Fruit fly (Drosophila melanogaster): Measurements from ENCODE around the gene CG1677.

The CG1677 gene

DNA sequence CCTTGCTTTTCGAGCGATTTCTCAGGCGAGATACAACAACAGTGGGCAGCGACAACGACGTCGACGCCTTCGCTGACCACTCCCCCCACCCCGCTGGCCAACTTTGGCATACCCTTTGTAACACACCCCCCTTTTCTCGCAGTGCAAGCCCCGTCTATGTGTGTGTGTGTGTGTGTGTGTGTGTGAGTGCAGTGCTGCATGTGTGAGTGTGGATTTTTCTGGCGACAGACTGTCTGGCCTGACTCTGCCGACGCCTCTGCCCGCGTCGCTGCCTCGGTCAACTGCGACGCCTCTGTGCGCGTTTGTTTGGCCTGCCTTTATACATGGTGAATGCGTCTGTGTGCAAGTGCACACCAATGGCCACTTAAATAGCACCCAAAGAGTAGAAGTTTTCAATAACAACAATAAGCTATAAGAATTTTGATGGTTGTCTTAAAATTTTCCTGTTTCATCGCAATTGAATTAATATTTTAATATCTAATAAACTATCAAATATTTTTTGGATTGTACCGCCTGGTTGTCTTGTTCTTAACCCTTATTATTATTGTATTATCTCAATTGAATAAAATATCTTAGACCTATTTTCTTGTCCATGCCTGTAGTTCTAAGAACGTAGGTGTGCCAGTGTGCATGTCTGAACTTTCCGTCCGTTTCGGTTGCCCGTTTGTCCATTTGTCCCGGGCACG, 111.6 kb downstream of the CG1677 start (continued):
- TF ChIP-seq Taf1 (GFP tag; IDR thresholded peaks at IDR 0.05): peak; percentile 17; the same call in 1 of the 2 replicates
- no peak for TF ChIP-seq knrl (GFP tag; IDR thresholded peaks at IDR 0.05; ENCODE audit: partially characterized antibody)
- peak; percentile 33 for TF ChIP-seq tup (GFP tag; optimal IDR thresholded peaks at IDR 0.05)
- peak; percentile 90 for TF ChIP-seq CG13296 (GFP tag; optimal IDR thresholded peaks at IDR 0.05)
- peak; percentile 9 for TF ChIP-seq CG9797 (GFP tag; optimal IDR thresholded peaks at IDR 0.05)
- TF ChIP-seq crc (GFP tag; optimal IDR thresholded peaks at IDR 0.05): no peak
- TF ChIP-seq fd96Cb (tag; optimal IDR thresholded peaks at IDR 0.05): peak; percentile 94
- peak; percentile 85 for TF ChIP-seq CG17385 (GFP tag; optimal IDR thresholded peaks at IDR 0.05)
- TF ChIP-seq CG2875 (GFP tag; optimal IDR thresholded peaks at IDR 0.05): peak; percentile 89
- no peak for TF ChIP-seq Dip3 (GFP tag; optimal IDR thresholded peaks at IDR 0.05)
- peak in 1 of 3 experiments; percentile 97 for TF ChIP-seq lola (GFP tag; optimal IDR thresholded peaks at IDR 0.05)
- peak; percentile 93 for TF ChIP-seq CG17359 (tag; optimal IDR thresholded peaks at IDR 0.05)
- TF ChIP-seq gem (tag; optimal IDR thresholded peaks at IDR 0.05): peak; percentile 97
- TF ChIP-seq Max (GFP tag; optimal IDR thresholded peaks at IDR 0.05): peak; percentile 82
- TF ChIP-seq CG33213 (GFP tag; optimal IDR thresholded peaks at IDR 0.05): no peak
- peak; percentile 57 for TF ChIP-seq CTCF (GFP tag; optimal IDR thresholded peaks at IDR 0.05)
- TF ChIP-seq CG7839 (tag; optimal IDR thresholded peaks at IDR 0.05): peak; percentile 93
- peak; percentile 84 for TF ChIP-seq org-1 (GFP tag; optimal IDR thresholded peaks at IDR 0.05)
- no peak for TF ChIP-seq p53 (GFP tag; optimal IDR thresholded peaks at IDR 0.05)
- TF ChIP-seq oc (tag; optimal IDR thresholded peaks at IDR 0.05): peak; percentile 91
- TF ChIP-seq wdn (GFP tag; IDR thresholded peaks at IDR 0.05): no peak
- peak; percentile 65 for TF ChIP-seq Vsx1 (GFP tag; optimal IDR thresholded peaks at IDR 0.05)
- peak; percentile 2 to 56 for TF ChIP-seq chif (GFP tag; optimal IDR thresholded peaks at IDR 0.05)
- peak; percentile 40; the same call in 1 of the 2 replicates for TF ChIP-seq danr (GFP tag; IDR thresholded peaks at IDR 0.05)
- peak; percentile 92 for TF ChIP-seq CG9727 (GFP tag; optimal IDR thresholded peaks at IDR 0.05)
- no peak for TF ChIP-seq al (GFP tag; IDR thresholded peaks at IDR 0.05)
- TF ChIP-seq HmgZ (tag; optimal IDR thresholded peaks at IDR 0.05): peak; percentile 65
- TF ChIP-seq CG17361 (GFP tag; IDR thresholded peaks at IDR 0.05): peak; percentile 86
- no peak for TF ChIP-seq bbx (GFP tag; IDR thresholded peaks at IDR 0.05; ENCODE audit: partially characterized antibody)
- peak; percentile 71 for TF ChIP-seq sug (tag; optimal IDR thresholded peaks at IDR 0.05)
- peak; percentile 89 for TF ChIP-seq crol (GFP tag; IDR thresholded peaks at IDR 0.05)
- TF ChIP-seq CG31365 (tag; optimal IDR thresholded peaks at IDR 0.05): peak; percentile 48
- peak; percentile 79 for TF ChIP-seq CG8290 (GFP tag; optimal IDR thresholded peaks at IDR 0.05)
- TF ChIP-seq CG8290 (tag; optimal IDR thresholded peaks at IDR 0.05): peak in 1 of 2 experiments; percentile 80
- TF ChIP-seq tgo (GFP tag; IDR thresholded peaks at IDR 0.05): peak; percentile 78
- TF ChIP-seq bsh (GFP tag; optimal IDR thresholded peaks at IDR 0.05): peak; percentile 67 to 97
- peak; percentile 54 for TF ChIP-seq CG12155 (GFP tag; optimal IDR thresholded peaks at IDR 0.05)
- peak; percentile 94 for TF ChIP-seq trem (tag; optimal IDR thresholded peaks at IDR 0.05)
- peak; percentile 85 for TF ChIP-seq kni (GFP tag; optimal IDR thresholded peaks at IDR 0.05)
- peak; percentile 52 for TF ChIP-seq CG10462 (GFP tag; optimal IDR thresholded peaks at IDR 0.05)
- peak; percentile 83 for TF ChIP-seq CG11723 (GFP tag; optimal IDR thresholded peaks at IDR 0.05)
- TF ChIP-seq ato (GFP tag; IDR thresholded peaks at IDR 0.05; ENCODE audit: partially characterized antibody): no peak
- TF ChIP-seq sob (GFP tag; IDR thresholded peaks at IDR 0.05): peak; percentile 71
- TF ChIP-seq CG10654 (GFP tag; optimal IDR thresholded peaks at IDR 0.05): peak; percentile 58
- no peak for TF ChIP-seq CG42726 (GFP tag; IDR thresholded peaks at IDR 0.05; ENCODE audit: partially characterized antibody)
- TF ChIP-seq CG4404 (GFP tag; IDR thresholded peaks at IDR 0.05): peak; percentile 71
- TF ChIP-seq pum (GFP tag; optimal IDR thresholded peaks at IDR 0.05): no peak
- TF ChIP-seq CG12236 (GFP tag; optimal IDR thresholded peaks at IDR 0.05): no peak
- peak; percentile 95 for TF ChIP-seq unpg (GFP tag; optimal IDR thresholded peaks at IDR 0.05)
- TF ChIP-seq CG32532 (GFP tag; IDR thresholded peaks at IDR 0.05): peak; percentile 59; the same call in 1 of the 2 replicates

All from whole organism, embryonic.